Worm (Caenorhabditis elegans): Measurements from ENCODE around the gene R04B3.3.

Gene R04B3.3

DNA sequence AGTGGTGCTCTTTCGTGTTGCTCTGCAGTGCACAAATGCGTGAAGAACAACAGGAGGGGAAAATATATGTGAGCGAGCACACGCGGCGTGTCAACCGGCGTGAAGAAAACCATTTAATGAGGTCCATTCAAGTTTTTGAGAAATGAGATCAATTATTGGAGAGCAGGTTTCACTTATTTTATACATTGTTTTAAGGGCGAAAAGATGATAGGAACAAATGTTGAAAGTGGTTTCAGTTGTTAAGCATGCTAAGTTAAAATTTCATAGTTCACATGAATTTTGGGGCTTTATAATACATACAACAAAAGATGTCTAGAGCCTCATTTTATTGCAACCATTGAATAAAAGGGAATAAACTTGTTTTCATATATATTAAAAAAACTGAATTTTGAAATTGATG lies 3.0 kb upstream of the R04B3.3 start, which contains the start of gene K02E10.5:
Gene K02E10.5 (minus strand): TSS at position 101 of the 400 bp plus-strand sequence.
- TF ChIP-seq ama-1 (optimal IDR thresholded peaks at IDR 0.05) (no peak), ref-2 (tag; optimal IDR thresholded peaks at IDR 0.05) (no peak), ceh-14 (tag; optimal IDR thresholded peaks at IDR 0.05) (no peak), madf-2 (tag; optimal IDR thresholded peaks at IDR 0.05) (no peak), nhr-232 (tag; optimal IDR thresholded peaks at IDR 0.05) (no peak), hlh-15 (tag; optimal IDR thresholded peaks at IDR 0.05) (no peak), pag-3 (tag; optimal IDR thresholded peaks at IDR 0.05; ENCODE audit: borderline replicate concordance) (no peak), unc-86 (tag; optimal IDR thresholded peaks at IDR 0.05) (no peak), unc-42 (tag; optimal IDR thresholded peaks at IDR 0.05) (no peak)

DNA sequence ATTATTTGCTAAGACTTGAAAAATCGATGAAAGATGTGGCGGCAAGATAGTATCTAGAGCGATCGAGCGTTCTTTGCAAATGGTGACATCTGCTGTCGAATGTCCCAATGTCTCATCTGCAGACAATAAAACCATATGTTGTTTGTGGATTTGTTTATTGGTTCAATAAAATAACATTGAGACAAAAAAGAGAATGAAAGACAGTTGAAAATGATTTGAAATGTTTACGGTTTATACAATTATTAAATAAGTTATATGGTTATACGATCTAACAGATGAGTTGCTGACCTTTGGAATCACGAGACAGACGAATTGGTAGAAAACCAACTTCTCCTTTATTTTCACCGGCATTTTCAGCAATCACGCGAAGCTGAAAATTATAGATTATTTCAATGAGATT lies 2.2 kb downstream of the R04B3.3 start, which contains the start of gene R04B3.2:
Gene R04B3.2 (minus strand): TSS at position 101 of the 400 bp plus-strand sequence.
- TF ChIP-seq sdc-2 (tag; optimal IDR thresholded peaks at IDR 0.05): no peak

DNA sequence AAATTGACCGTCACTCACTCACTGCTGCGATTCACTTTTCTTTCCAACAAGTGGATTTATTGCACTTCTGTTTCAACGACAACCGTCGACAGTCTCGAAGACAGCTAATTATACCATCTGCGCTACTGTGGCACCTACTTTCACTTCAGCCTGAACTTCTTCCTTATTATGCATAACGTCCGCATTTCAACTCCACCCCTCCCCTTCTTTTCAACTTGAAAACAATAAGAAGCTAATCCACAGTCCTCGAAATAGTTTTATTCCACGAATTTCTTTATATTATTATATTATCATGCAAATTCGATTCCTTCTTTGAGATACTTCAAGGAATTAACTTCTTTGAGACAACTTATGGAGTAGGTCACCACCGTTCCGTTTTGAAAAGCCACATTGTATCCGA lies 4.5 kb downstream of the R04B3.3 start, which contains the start of gene R04B3.1:
Gene R04B3.1 (minus strand): TSS at position 101 of the 400 bp plus-strand sequence.
- TF ChIP-seq unc-42 (tag; optimal IDR thresholded peaks at IDR 0.05) (no peak), lim-6 (tag; optimal IDR thresholded peaks at IDR 0.05) (no peak), ceh-6 (GFP tag; optimal IDR thresholded peaks at IDR 0.05) (no peak), npax-4 (tag; optimal IDR thresholded peaks at IDR 0.05) (no peak), pax-1 (tag; optimal IDR thresholded peaks at IDR 0.05) (no peak), syd-9 (tag; optimal IDR thresholded peaks at IDR 0.05) (no peak), K02D7.2 (tag; optimal IDR thresholded peaks at IDR 0.05) (no peak), unc-55 (GFP tag; optimal IDR thresholded peaks at IDR 0.05) (no peak), ceh-9 (tag; optimal IDR thresholded peaks at IDR 0.05) (no peak), ceh-24 (tag; optimal IDR thresholded peaks at IDR 0.05) (no peak), ttx-3 (tag; optimal IDR thresholded peaks at IDR 0.05) (no peak), ceh-2 (tag; optimal IDR thresholded peaks at IDR 0.05) (no peak), hlh-15 (tag; optimal IDR thresholded peaks at IDR 0.05) (no peak), nhr-11 (tag; optimal IDR thresholded peaks at IDR 0.05) (no peak), che-1 (tag; optimal IDR thresholded peaks at IDR 0.05) (no peak), ceh-14 (tag; optimal IDR thresholded peaks at IDR 0.05) (no peak), ceh-31 (tag; optimal IDR thresholded peaks at IDR 0.05) (no peak), ceh-19 (GFP tag; optimal IDR thresholded peaks at IDR 0.05) (no peak), unc-86 (tag; optimal IDR thresholded peaks at IDR 0.05) (no peak)

DNA sequence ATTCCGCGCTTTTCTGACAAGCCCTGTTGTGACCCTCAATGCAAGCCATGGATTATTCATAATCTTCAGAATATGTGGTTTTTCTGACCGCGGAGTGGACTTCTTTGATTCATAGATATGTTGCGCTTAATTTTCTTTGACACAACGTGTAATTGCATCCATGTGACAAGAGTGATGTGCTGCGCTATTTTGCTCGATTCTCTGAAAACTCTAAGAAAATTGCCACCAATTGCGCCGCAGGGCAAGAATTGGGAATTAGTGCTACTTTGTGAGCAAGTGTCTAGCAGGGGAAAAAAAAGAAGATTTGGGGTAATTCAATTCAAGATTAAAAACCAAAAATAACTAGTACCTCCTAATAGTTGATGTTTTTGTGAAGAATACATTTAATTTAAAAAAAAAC lies 11.7 kb downstream of the R04B3.3 start:
- TF ChIP-seq hlh-30 (tag; optimal IDR thresholded peaks at IDR 0.05; ENCODE audit: insufficient read depth): no peak
- TF ChIP-seq hlh-6 (tag; optimal IDR thresholded peaks at IDR 0.05): no peak
- no peak for TF ChIP-seq ceh-18 (tag; optimal IDR thresholded peaks at IDR 0.05)
- TF ChIP-seq ceh-6 (GFP tag; optimal IDR thresholded peaks at IDR 0.05): no peak
- no peak for TF ChIP-seq ceh-24 (tag; optimal IDR thresholded peaks at IDR 0.05)
- no peak for TF ChIP-seq che-1 (tag; optimal IDR thresholded peaks at IDR 0.05)
- TF ChIP-seq nhr-11 (tag; optimal IDR thresholded peaks at IDR 0.05): no peak
- no peak for TF ChIP-seq nhr-232 (tag; optimal IDR thresholded peaks at IDR 0.05)
- TF ChIP-seq pros-1 (tag; optimal IDR thresholded peaks at IDR 0.05): no peak
- no peak for TF ChIP-seq elt-2 (tag; optimal IDR thresholded peaks at IDR 0.05)
- TF ChIP-seq pqm-1 (tag; optimal IDR thresholded peaks at IDR 0.05): no peak
- TF ChIP-seq ceh-2 (tag; optimal IDR thresholded peaks at IDR 0.05): no peak

DNA sequence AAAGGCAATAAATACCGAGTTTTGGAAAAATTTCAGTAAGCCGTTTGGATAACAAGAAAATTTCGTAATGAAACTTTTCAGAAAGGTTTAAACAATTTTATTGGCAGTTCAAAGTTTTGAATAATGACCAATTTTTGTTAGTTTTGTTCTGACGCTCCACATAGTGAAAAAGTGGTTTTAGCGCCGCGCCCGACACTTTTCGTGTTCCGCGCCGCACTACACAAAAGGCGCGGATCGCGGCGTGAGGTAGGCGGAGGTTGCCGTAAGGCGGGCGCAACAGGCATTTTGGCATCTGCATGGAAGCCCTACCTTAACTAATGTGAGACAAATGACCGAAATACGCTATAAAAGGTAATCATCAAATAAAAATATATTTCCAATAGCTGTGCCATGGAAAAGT lies 14.0 kb downstream of the R04B3.3 start:
- TF ChIP-seq ceh-48 (tag; optimal IDR thresholded peaks at IDR 0.05) (no peak), sox-4 (tag; optimal IDR thresholded peaks at IDR 0.05) (no peak), F13H6.1 (tag; optimal IDR thresholded peaks at IDR 0.05) (no peak), ceh-2 (tag; optimal IDR thresholded peaks at IDR 0.05) (no peak), unc-3 (GFP tag; conservative IDR thresholded peaks at IDR 0.05) (no peak), unc-3 (tag; optimal IDR thresholded peaks at IDR 0.05) (no peak), pros-1 (tag; optimal IDR thresholded peaks at IDR 0.05) (no peak), tbx-2 (tag; optimal IDR thresholded peaks at IDR 0.05) (no peak), pag-3 (tag; optimal IDR thresholded peaks at IDR 0.05; ENCODE audit: borderline replicate concordance) (no peak)

Measured in whole organism, late embryonic.